Worm (Caenorhabditis elegans) whole organism, L3 larva: Measurements from ENCODE around the gene W06B4.1.

Experiments
- ama-1 ChIP-seq: fragments of 150-350 bp; optimal IDR thresholded peaks from 2 replicates; lab custom pipeline; 2018
- daf-12 ChIP-seq: fragments of 150-350 bp; optimal IDR thresholded peaks from 2 replicates; lab custom pipeline; 2014; ENCODE audit warnings: missing biosample characterization, missing genetic modification reagents, missing genetic modification characterization
- elt-2 ChIP-seq: sonication (generic microtip); optimal IDR thresholded peaks from 2 replicates; lab custom pipeline; 2016; ENCODE audit warnings: missing genetic modification reagents, mild to moderate bottlenecking, missing genetic modification characterization, missing compliant biosample characterization
- fos-1 ChIP-seq: fragments of 150-350 bp; optimal IDR thresholded peaks from 2 replicates; lab custom pipeline; 2014; ENCODE audit warnings: missing biosample characterization, missing genetic modification characterization
- jun-1 ChIP-seq: fragments of 150-350 bp; optimal IDR thresholded peaks from 2 replicates; lab custom pipeline; 2014; ENCODE audit warnings: missing biosample characterization, missing genetic modification reagents, missing genetic modification characterization
- lin-39 ChIP-seq: fragments of 150-350 bp; optimal IDR thresholded peaks from 2 replicates; lab custom pipeline; 2018; ENCODE audit warnings: missing biosample characterization, missing genetic modification reagents, missing genetic modification characterization
- nhr-11 ChIP-seq: fragments of 150-350 bp; optimal IDR thresholded peaks from 2 replicates; lab custom pipeline; 2014; ENCODE audit warnings: missing biosample characterization, missing genetic modification characterization
- nhr-237 ChIP-seq: fragments of 150-350 bp; optimal IDR thresholded peaks from 2 replicates; lab custom pipeline; 2014; ENCODE audit warnings: missing biosample characterization, missing genetic modification characterization
- nhr-28 ChIP-seq: fragments of 150-350 bp; optimal IDR thresholded peaks from 2 replicates; lab custom pipeline; 2014; ENCODE audit warnings: missing biosample characterization, missing genetic modification characterization
- pqm-1 ChIP-seq: fragments of 150-350 bp; optimal IDR thresholded peaks from 2 replicates; lab custom pipeline; 2017; ENCODE audit warnings: missing biosample characterization, missing genetic modification characterization, inconsistent platforms
- unc-39 ChIP-seq: sonication (generic microtip); optimal IDR thresholded peaks from 4 replicates; lab custom pipeline; 2017; ENCODE audit warnings: missing biosample characterization, missing genetic modification characterization
- zag-1 ChIP-seq: fragments of 150-350 bp; optimal IDR thresholded peaks from 2 replicates; lab custom pipeline; 2014; ENCODE audit warnings: missing biosample characterization, missing genetic modification characterization

ce11 chrII:4516291-4516690 is 44.9 kb downstream of the W06B4.1 start:
- TF ChIP-seq nhr-11 (tag; lab: Kevin White, UChicago), result no peak
- TF ChIP-seq nhr-28, result no peak
- no peak for TF ChIP-seq nhr-237 (tag; lab: Kevin White, UChicago)
- no peak for TF ChIP-seq jun-1
- TF ChIP-seq pqm-1, result no peak
- TF ChIP-seq unc-39 (tag; lab: Kevin White, UChicago), result no peak
- TF ChIP-seq fos-1 (tag; lab: Kevin White, UChicago), result no peak
- no peak for TF ChIP-seq daf-12
- no peak for TF ChIP-seq elt-2
- no peak for TF ChIP-seq zag-1
- TF ChIP-seq lin-39 (tag; lab: Kevin White, UChicago), result no peak
- TF ChIP-seq ama-1 (lab: Kevin White, UChicago), result no peak
